Fruit fly (Drosophila melanogaster) whole organism, embryonic: ENCODE data around the gene CG13077.
A peak's percentile ranks its signal among the peaks of the same experiment; 100 is the strongest.

Source experiments
- Ada2b ChIP-seq: fragments of 200-800 bp; sonication (Bioruptor generic); IDR thresholded peaks from 2 replicates; pipeline ENCODE4 v1.3.6; 2022; ENCODE audit warnings: missing biosample characterization, missing genetic modification characterization
- CG10462 ChIP-seq: fragments of 200-800 bp; sonication (Bioruptor generic); optimal IDR thresholded peaks from 2 replicates; lab custom pipeline; 2016; ENCODE audit warnings: missing biosample characterization, missing genetic modification characterization
- CG11456 ChIP-seq: fragments of 200-800 bp; sonication (Bioruptor generic); IDR thresholded peaks from 3 replicates; pipeline ENCODE4 v1.3.6; 2022; ENCODE audit warnings: missing biosample characterization, missing genetic modification characterization
- CG12391 ChIP-seq: fragments of 200-800 bp; sonication (Bioruptor generic); optimal IDR thresholded peaks from 3 replicates; lab custom pipeline; 2018; ENCODE audit warnings: missing biosample characterization, mild to moderate bottlenecking, missing genetic modification characterization, moderate library complexity
- CG13624 ChIP-seq: fragments of 200-800 bp; sonication (Bioruptor generic); optimal IDR thresholded peaks from 2 replicates; lab custom pipeline; 2016; ENCODE audit warnings: missing biosample characterization, missing genetic modification characterization
- CG13894 ChIP-seq: fragments of 200-800 bp; sonication (Bioruptor generic); optimal IDR thresholded peaks from 3 replicates; lab custom pipeline; 2018; ENCODE audit warnings: missing biosample characterization, mild to moderate bottlenecking, missing genetic modification characterization, moderate library complexity
- CG14441 ChIP-seq: fragments of 200-800 bp; sonication (Bioruptor generic); IDR thresholded peaks from 2 replicates; pipeline ENCODE4 v1.3.6; 2022; ENCODE audit warnings: missing biosample characterization, missing genetic modification characterization
- CG14965 ChIP-seq: fragments of 200-800 bp; sonication (Bioruptor generic); optimal IDR thresholded peaks from 2 replicates; lab custom pipeline; 2016; ENCODE audit warnings: missing biosample characterization, missing genetic modification characterization, borderline replicate concordance
- CG16779 ChIP-seq: fragments of 200-800 bp; sonication (Bioruptor generic); IDR thresholded peaks from 2 replicates; pipeline ENCODE4 v1.3.6; 2022; ENCODE audit warnings: missing biosample characterization, missing genetic modification characterization
- CG18476 ChIP-seq: fragments of 200-800 bp; sonication (Bioruptor generic); optimal IDR thresholded peaks from 2 replicates; lab custom pipeline; 2016; ENCODE audit warnings: missing biosample characterization, mild to moderate bottlenecking, missing genetic modification characterization
- CG18619 ChIP-seq: fragments of 200-800 bp; sonication (Bioruptor generic); optimal IDR thresholded peaks from 3 replicates; lab custom pipeline; 2017; ENCODE audit warnings: missing biosample characterization, mild to moderate bottlenecking, missing genetic modification characterization
- CG2129 ChIP-seq: fragments of 200-800 bp; sonication (Bioruptor generic); IDR thresholded peaks from 2 replicates; pipeline ENCODE4 v1.3.6; 2022; ENCODE audit warnings: missing biosample characterization, missing genetic modification characterization; ENCODE audit not compliant: partially characterized antibody
- CG2199 ChIP-seq: fragments of 200-800 bp; sonication (Bioruptor generic); IDR thresholded peaks from 3 replicates; pipeline ENCODE4 v1.3.6; 2022; ENCODE audit warnings: missing biosample characterization, missing genetic modification characterization
- CG30020 ChIP-seq: fragments of 200-800 bp; optimal IDR thresholded peaks from 2 replicates; lab custom pipeline; 2019; ENCODE audit warnings: missing biosample characterization, mild to moderate bottlenecking, missing genetic modification characterization, moderate library complexity
- CG4854 ChIP-seq: fragments of 200-800 bp; sonication (Bioruptor generic); optimal IDR thresholded peaks from 2 replicates; lab custom pipeline; 2016; ENCODE audit warnings: missing biosample characterization, missing genetic modification characterization, inconsistent platforms
- CG6854 ChIP-seq: fragments of 200-800 bp; sonication (Bioruptor generic); optimal IDR thresholded peaks from 3 replicates; lab custom pipeline; 2017; ENCODE audit warnings: missing biosample characterization, mild to moderate bottlenecking, missing genetic modification characterization
- CG8290 ChIP-seq, 3 experiments: fragments of 200-800 bp; sonication (Bioruptor generic); optimal IDR thresholded peaks; 2 replicates each; lab custom pipeline; 2016 to 2019; ENCODE audit warnings: missing biosample characterization in 3 of 3, missing genetic modification characterization in 3 of 3, mild to moderate bottlenecking in 2 of 3, moderate library complexity in 1 of 3
- CG9215 ChIP-seq: fragments of 200-800 bp; sonication (Bioruptor generic); IDR thresholded peaks from 2 replicates; pipeline ENCODE4 v1.3.6; 2022; ENCODE audit warnings: missing biosample characterization, missing genetic modification characterization
- CTCF ChIP-seq: fragments of 200-800 bp; sonication (Bioruptor generic); optimal IDR thresholded peaks from 2 replicates; lab custom pipeline; 2017; ENCODE audit warnings: missing biosample characterization, mild to moderate bottlenecking, missing genetic modification characterization, moderate library complexity
- D19B ChIP-seq: fragments of 200-800 bp; sonication (Bioruptor generic); optimal IDR thresholded peaks from 2 replicates; lab custom pipeline; 2017; ENCODE audit warnings: missing biosample characterization, mild to moderate bottlenecking, missing genetic modification characterization
- Dbx ChIP-seq: fragments of 200-800 bp; sonication (Bioruptor generic); IDR thresholded peaks from 3 replicates; pipeline ENCODE4 v1.3.6; 2022; ENCODE audit warnings: missing biosample characterization, missing genetic modification characterization
- Dll ChIP-seq: fragments of 200-800 bp; sonication (Bioruptor generic); IDR thresholded peaks from 4 replicates; pipeline ENCODE4 v1.3.6; 2022; ENCODE audit warnings: missing biosample characterization, missing genetic modification characterization; ENCODE audit not compliant: partially characterized antibody
- Elba2 ChIP-seq: fragments of 200-800 bp; sonication (Bioruptor generic); optimal IDR thresholded peaks from 3 replicates; lab custom pipeline; 2016; ENCODE audit warnings: missing biosample characterization, missing genetic modification characterization
- H15 ChIP-seq: fragments of 200-800 bp; sonication (Bioruptor generic); IDR thresholded peaks from 3 replicates; pipeline ENCODE4 v1.3.6; 2022; ENCODE audit warnings: missing biosample characterization, missing genetic modification characterization
- HHEX ChIP-seq: fragments of 200-800 bp; sonication (Bioruptor generic); optimal IDR thresholded peaks from 3 replicates; lab custom pipeline; 2017; ENCODE audit warnings: missing biosample characterization, mild to moderate bottlenecking, missing genetic modification characterization, missing genetic modification reagents
- HLH54F ChIP-seq: fragments of 200-800 bp; sonication (Bioruptor generic); optimal IDR thresholded peaks from 3 replicates; lab custom pipeline; 2016; ENCODE audit warnings: missing biosample characterization, missing genetic modification characterization
- Hand ChIP-seq: fragments of 200-800 bp; sonication (Bioruptor generic); optimal IDR thresholded peaks from 2 replicates; lab custom pipeline; 2017; ENCODE audit warnings: mild to moderate bottlenecking, missing biosample characterization, missing genetic modification reagents, missing genetic modification characterization
- HmgZ ChIP-seq: fragments of 200-800 bp; sonication (Bioruptor generic); optimal IDR thresholded peaks from 2 replicates; lab custom pipeline; 2018; ENCODE audit warnings: missing biosample characterization, mild to moderate bottlenecking, missing genetic modification characterization
- Meics ChIP-seq: fragments of 200-800 bp; sonication (Bioruptor generic); optimal IDR thresholded peaks from 2 replicates; lab custom pipeline; 2017; ENCODE audit warnings: missing biosample characterization, mild to moderate bottlenecking, missing genetic modification characterization
- Ptx1 ChIP-seq: fragments of 200-800 bp; sonication (Bioruptor generic); IDR thresholded peaks from 2 replicates; pipeline ENCODE4 v1.3.6; 2022; ENCODE audit warnings: missing biosample characterization, missing genetic modification characterization
- Side ChIP-seq: fragments of 200-800 bp; sonication (Bioruptor generic); optimal IDR thresholded peaks from 2 replicates; lab custom pipeline; 2016; ENCODE audit warnings: missing biosample characterization, missing genetic modification characterization
- Ssrp ChIP-seq: fragments of 200-800 bp; sonication (Bioruptor generic); optimal IDR thresholded peaks from 2 replicates; lab custom pipeline; 2018; ENCODE audit warnings: missing biosample characterization, mild to moderate bottlenecking, missing genetic modification characterization, moderate library complexity
- Taf1 ChIP-seq: fragments of 200-800 bp; sonication (Bioruptor generic); IDR thresholded peaks from 2 replicates; pipeline ENCODE4 v1.3.6; 2022; ENCODE audit warnings: missing biosample characterization, missing genetic modification characterization
- aop ChIP-seq: fragments of 200-800 bp; sonication (Bioruptor generic); IDR thresholded peaks from 2 replicates; pipeline ENCODE4 v1.3.6; 2022; ENCODE audit warnings: missing biosample characterization, missing genetic modification characterization
- bab2 ChIP-seq: fragments of 200-800 bp; sonication (Bioruptor generic); optimal IDR thresholded peaks from 2 replicates; lab custom pipeline; 2016; ENCODE audit warnings: missing biosample characterization, missing genetic modification characterization
- bcd ChIP-seq: fragments of 200-800 bp; sonication (Bioruptor generic); optimal IDR thresholded peaks from 2 replicates; lab custom pipeline; 2017; ENCODE audit warnings: missing biosample characterization, mild to moderate bottlenecking, missing genetic modification characterization
- bowl ChIP-seq: fragments of 200-800 bp; sonication (Bioruptor generic); IDR thresholded peaks from 2 replicates; pipeline ENCODE4 v1.3.6; 2022; ENCODE audit warnings: missing biosample characterization, missing genetic modification characterization
- da ChIP-seq: fragments of 200-800 bp; sonication (Bioruptor generic); optimal IDR thresholded peaks from 2 replicates; lab custom pipeline; 2016; ENCODE audit warnings: missing biosample characterization, missing genetic modification characterization
- dati ChIP-seq: fragments of 200-800 bp; sonication (Bioruptor generic); IDR thresholded peaks from 2 replicates; pipeline ENCODE4 v1.3.6; 2022; ENCODE audit warnings: missing biosample characterization, missing genetic modification characterization
- esg ChIP-seq: fragments of 200-800 bp; sonication (Bioruptor generic); conservative IDR thresholded peaks from 2 replicates; pipeline ENCODE4 v1.3.6; 2022; ENCODE audit warnings: missing biosample characterization, missing genetic modification characterization
- eve ChIP-seq, 2 experiments: fragments of >200 bp; optimal IDR thresholded peaks; 2 replicates each; lab custom pipeline; 2017; ENCODE audit warnings: missing biosample characterization in 2 of 2, missing genetic modification characterization in 2 of 2
- hth ChIP-seq: fragments of >200 bp; optimal IDR thresholded peaks from 2 replicates; lab custom pipeline; 2017; ENCODE audit warnings: inconsistent platforms
- insv ChIP-seq, 2 experiments: fragments of 200-800 bp; sonication (Bioruptor generic); optimal IDR thresholded peaks; 3 replicates each; lab custom pipeline; 2016 to 2018; ENCODE audit warnings: missing biosample characterization in 2 of 2, missing genetic modification characterization in 2 of 2
- mirr ChIP-seq: fragments of 200-800 bp; sonication (Bioruptor generic); optimal IDR thresholded peaks from 3 replicates; lab custom pipeline; 2018; ENCODE audit warnings: missing biosample characterization, mild to moderate bottlenecking, missing genetic modification characterization
- onecut ChIP-seq: fragments of 200-800 bp; sonication (Bioruptor generic); IDR thresholded peaks from 2 replicates; pipeline ENCODE4 v1.3.6; 2022; ENCODE audit warnings: missing biosample characterization, missing genetic modification characterization
- org-1 ChIP-seq: fragments of 200-800 bp; sonication (Bioruptor generic); optimal IDR thresholded peaks from 2 replicates; lab custom pipeline; 2017; ENCODE audit warnings: missing biosample characterization, missing genetic modification characterization
- otp ChIP-seq: fragments of 200-800 bp; sonication (Bioruptor generic); IDR thresholded peaks from 3 replicates; pipeline ENCODE4, ENCODE4 v1.3.6; 2022; ENCODE audit warnings: missing biosample characterization, missing genetic modification characterization
- p53 ChIP-seq: fragments of 200-800 bp; sonication (Bioruptor generic); optimal IDR thresholded peaks from 2 replicates; lab custom pipeline; 2016; ENCODE audit warnings: missing biosample characterization, missing genetic modification characterization
- pho ChIP-seq: fragments of 200-800 bp; sonication (Bioruptor generic); optimal IDR thresholded peaks from 2 replicates; lab custom pipeline; 2016; ENCODE audit warnings: missing biosample characterization, missing genetic modification characterization
- slou ChIP-seq: fragments of 200-800 bp; sonication (Bioruptor generic); optimal IDR thresholded peaks from 3 replicates; lab custom pipeline; 2016; ENCODE audit warnings: missing biosample characterization, missing genetic modification characterization
- sqz ChIP-seq: fragments of 200-800 bp; sonication (Bioruptor generic); optimal IDR thresholded peaks from 3 replicates; lab custom pipeline; 2018; ENCODE audit warnings: missing biosample characterization, mild to moderate bottlenecking, missing genetic modification characterization
- usp ChIP-seq: fragments of >200 bp; optimal IDR thresholded peaks from 2 replicates; lab custom pipeline; 2017; ENCODE audit warnings: missing biosample characterization, missing genetic modification characterization
- vvl ChIP-seq: fragments of 200-800 bp; sonication (Bioruptor generic); IDR thresholded peaks from 2 replicates; pipeline ENCODE4 v1.3.6; 2022; ENCODE audit warnings: missing biosample characterization, missing genetic modification characterization

Gene CG13077

dm6 chr2L:19549412-19549811 is 16.3 kb upstream of the CG13077 start (continued):
- peak; percentile 93 for TF ChIP-seq sqz (GFP tag; lab: Kevin White, UChicago)
- TF ChIP-seq Hand, result no peak
- no peak for TF ChIP-seq Taf1 (GFP tag; lab: Robert Waterston, UW)
- no peak for TF ChIP-seq insv (GFP tag; optimal IDR thresholded peaks at IDR 0.05; lab: Kevin White, UChicago)
- TF ChIP-seq bowl (GFP tag; lab: Robert Waterston, UW), result no peak
- TF ChIP-seq CG14965 (GFP tag; lab: Kevin White, UChicago), result no peak
- TF ChIP-seq eve (GFP tag; optimal IDR thresholded peaks at IDR 0.05; lab: Kevin White, UChicago), result no peak
- no peak for TF ChIP-seq HLH54F (GFP tag; lab: Kevin White, UChicago)
- TF ChIP-seq HHEX, result no peak
- no peak for TF ChIP-seq HmgZ (tag; lab: Kevin White, UChicago)
- TF ChIP-seq CG18476 (GFP tag; lab: Kevin White, UChicago), result no peak
- no peak for TF ChIP-seq CG18619
- TF ChIP-seq CG4854, result no peak
- TF ChIP-seq esg (GFP tag; lab: Robert Waterston, UW), result no peak
- TF ChIP-seq slou, result no peak
- no peak for TF ChIP-seq usp (GFP tag; lab: Kevin White, UChicago)
- peak; percentile 69; the same call in 1 of the 2 replicates for TF ChIP-seq vvl
- TF ChIP-seq org-1, result no peak
- no peak for TF ChIP-seq D19B (GFP tag; lab: Kevin White, UChicago)
- TF ChIP-seq Dll (GFP tag; lab: Robert Waterston, UW), result no peak
- TF ChIP-seq CG6854 (GFP tag; lab: Kevin White, UChicago), result no peak
- TF ChIP-seq Meics (GFP tag; lab: Kevin White, UChicago), result no peak
- no peak for TF ChIP-seq dati (GFP tag; lab: Robert Waterston, UW)
- TF ChIP-seq p53, result no peak
- TF ChIP-seq otp (GFP tag; lab: Robert Waterston, UW), result peak; percentile 55; the same call in 1 of the 3 replicates
- TF ChIP-seq bab2 (GFP tag; lab: Kevin White, UChicago), result no peak
- TF ChIP-seq CG16779 (GFP tag; lab: Robert Waterston, UW), result no peak
- TF ChIP-seq bcd (GFP tag; lab: Kevin White, UChicago), result no peak
- peak; percentile 61; the same call in 1 of the 3 replicates for TF ChIP-seq CG2199 (GFP tag; lab: Robert Waterston, UW)
- no peak for TF ChIP-seq hth (lab: Kevin White, UChicago)
- TF ChIP-seq pho, result peak; percentile 10
- TF ChIP-seq CG9215 (GFP tag; lab: Robert Waterston, UW), result no peak
- TF ChIP-seq CG8290 (GFP tag; optimal IDR thresholded peaks at IDR 0.05; lab: Kevin White, UChicago), result no peak
- TF ChIP-seq CG8290 (tag; optimal IDR thresholded peaks at IDR 0.05; lab: Kevin White, UChicago), result no peak
- TF ChIP-seq onecut (GFP tag; lab: Robert Waterston, UW), result no peak; the same call in 1 of the 2 replicates
- no peak for TF ChIP-seq CG30020 (tag; lab: Kevin White, UChicago)
- no peak for TF ChIP-seq CG13624 (GFP tag; lab: Kevin White, UChicago)
- peak; percentile 40 for TF ChIP-seq mirr (GFP tag; lab: Kevin White, UChicago)
- TF ChIP-seq Ada2b (GFP tag; lab: Robert Waterston, UW), result no peak
- TF ChIP-seq CG2129, result no peak
- TF ChIP-seq CG14441 (GFP tag; lab: Robert Waterston, UW), result 0 out of 2 replicates have a peak, but pooled peaks have one; percentile 6
- TF ChIP-seq Dbx (GFP tag; lab: Robert Waterston, UW), result peak; percentile 46; the same call in 1 of the 3 replicates
- no peak for TF ChIP-seq Ssrp (tag; lab: Kevin White, UChicago)
- TF ChIP-seq Side (GFP tag; lab: Kevin White, UChicago), result peak; percentile 31
- TF ChIP-seq CG10462 (GFP tag; lab: Kevin White, UChicago), result no peak
- TF ChIP-seq Elba2 (GFP tag; lab: Kevin White, UChicago), result no peak
- TF ChIP-seq H15, result no peak
- peak; percentile 81 for TF ChIP-seq CG13894 (tag; lab: Kevin White, UChicago)
- TF ChIP-seq CTCF, result no peak
- TF ChIP-seq aop (GFP tag; lab: Robert Waterston, UW), result no peak
- TF ChIP-seq Ptx1, result no peak
- TF ChIP-seq CG11456 (GFP tag; lab: Robert Waterston, UW), result no peak
- TF ChIP-seq da, result no peak
- TF ChIP-seq CG12391, result no peak
